Worm (Caenorhabditis elegans): ENCODE results near the gene mec-17.

The mec-17 gene

DNA sequence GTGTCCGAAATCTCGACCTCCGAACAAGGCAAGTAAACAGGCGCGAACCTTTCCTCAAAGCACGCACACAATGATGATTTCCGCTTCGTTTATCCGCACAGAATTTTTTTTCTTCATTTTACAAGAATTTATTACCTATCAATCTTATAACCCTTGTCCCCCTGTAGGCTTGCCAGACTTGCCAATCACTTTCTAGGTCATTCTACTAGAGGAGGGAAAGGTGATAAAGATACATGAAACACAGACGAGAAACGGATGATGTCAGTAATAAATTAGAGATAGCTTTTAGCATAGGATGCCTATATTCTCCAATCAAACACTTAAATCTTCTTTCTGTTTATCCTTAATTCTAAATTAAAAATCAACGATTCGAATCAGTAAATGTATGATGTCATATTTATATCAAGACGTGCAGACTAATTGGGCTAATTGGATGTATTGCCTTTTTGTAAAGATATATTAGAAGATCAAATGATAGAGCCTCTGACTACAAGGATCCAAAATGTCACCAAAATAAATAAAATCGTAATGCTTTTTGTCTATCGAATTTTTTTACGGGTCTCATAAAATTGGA lies 40.4 kb upstream of the mec-17 start:
- TF ChIP-seq gmeb-1 (tag; optimal IDR thresholded peaks at IDR 0.05) (no peak), fos-1 (tag; optimal IDR thresholded peaks at IDR 0.05) (no peak), C34F6.9 (tag; optimal IDR thresholded peaks at IDR 0.05) (no peak), lin-39 (tag; optimal IDR thresholded peaks at IDR 0.05) (no peak), nhr-6 (tag; optimal IDR thresholded peaks at IDR 0.05) (no peak), ama-1 (optimal IDR thresholded peaks at IDR 0.05) (no peak), dmd-4 (tag; optimal IDR thresholded peaks at IDR 0.05) (no peak), nhr-237 (tag; optimal IDR thresholded peaks at IDR 0.05) (no peak), snpc-4 (tag; optimal IDR thresholded peaks at IDR 0.05) (no peak), ZK546.5 (tag; optimal IDR thresholded peaks at IDR 0.05) (no peak), nhr-25 (tag; optimal IDR thresholded peaks at IDR 0.05) (peak; percentile 9), lin-13 (GFP tag; optimal IDR thresholded peaks at IDR 0.05) (no peak), blmp-1 (tag; optimal IDR thresholded peaks at IDR 0.05; ENCODE audit: insufficient read depth) (peak; percentile 23), mdl-1 (tag; optimal IDR thresholded peaks at IDR 0.05) (no peak), lsy-2 (tag; optimal IDR thresholded peaks at IDR 0.05) (no peak), nhr-23 (tag; optimal IDR thresholded peaks at IDR 0.05) (no peak), lin-11 (tag; optimal IDR thresholded peaks at IDR 0.05) (no peak), ztf-4 (tag; optimal IDR thresholded peaks at IDR 0.05) (no peak), F13H6.1 (tag; optimal IDR thresholded peaks at IDR 0.05) (no peak), aly-2 (tag; optimal IDR thresholded peaks at IDR 0.05) (no peak), crh-2 (tag; optimal IDR thresholded peaks at IDR 0.05) (no peak), unc-62 (GFP tag; optimal IDR thresholded peaks at IDR 0.05) (no peak), nhr-10 (tag; optimal IDR thresholded peaks at IDR 0.05) (no peak), ztf-11 (tag; optimal IDR thresholded peaks at IDR 0.05) (no peak), egl-27 (tag; optimal IDR thresholded peaks at IDR 0.05) (no peak), sma-9 (GFP tag; optimal IDR thresholded peaks at IDR 0.05) (peak; percentile 33), sma-9 (tag; optimal IDR thresholded peaks at IDR 0.05) (no peak), ceh-16 (tag; optimal IDR thresholded peaks at IDR 0.05) (no peak), nhr-21 (tag; optimal IDR thresholded peaks at IDR 0.05) (peak; percentile 65), ztf-1 (GFP tag; conservative IDR thresholded peaks at IDR 0.05) (no peak), zag-1 (tag; optimal IDR thresholded peaks at IDR 0.05) (no peak), nhr-11 (tag; optimal IDR thresholded peaks at IDR 0.05) (no peak), skn-1 (tag; optimal IDR thresholded peaks at IDR 0.05) (no peak), Y55F3AM.14 (GFP tag; optimal IDR thresholded peaks at IDR 0.05) (no peak), nhr-129 (tag; optimal IDR thresholded peaks at IDR 0.05) (no peak), elt-1 (tag; optimal IDR thresholded peaks at IDR 0.05) (no peak), mbf-1 (tag; optimal IDR thresholded peaks at IDR 0.05) (no peak), sma-3 (GFP tag; optimal IDR thresholded peaks at IDR 0.05) (peak; percentile 51), peb-1 (tag; optimal IDR thresholded peaks at IDR 0.05) (no peak), mab-5 (tag; optimal IDR thresholded peaks at IDR 0.05) (no peak), ceh-82 (tag; optimal IDR thresholded peaks at IDR 0.05) (no peak)

DNA sequence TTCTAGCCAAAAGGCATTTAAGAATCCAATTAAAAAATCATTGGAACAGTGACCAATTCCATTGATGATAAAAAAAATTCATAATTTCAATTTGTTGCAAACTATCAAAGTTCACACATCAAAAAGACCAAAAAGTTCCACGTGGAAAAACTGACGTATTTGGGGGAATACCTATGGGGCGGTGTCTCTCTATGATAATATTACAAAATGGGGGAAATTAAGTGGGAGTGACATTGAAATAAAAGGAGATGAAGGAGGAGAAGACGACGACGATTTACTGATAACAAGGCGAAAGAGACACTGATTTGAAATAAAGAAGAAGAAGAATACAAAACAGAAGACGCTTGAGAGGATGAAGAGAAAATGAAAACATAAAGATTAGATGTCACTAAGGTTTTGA lies 39.4 kb upstream of the mec-17 start:
- no peak for TF ChIP-seq snpc-4 (tag; optimal IDR thresholded peaks at IDR 0.05)
- TF ChIP-seq nhr-6 (tag; optimal IDR thresholded peaks at IDR 0.05), result no peak
- peak; percentile 56 for TF ChIP-seq fos-1 (tag; optimal IDR thresholded peaks at IDR 0.05)
- TF ChIP-seq nhr-25 (tag; optimal IDR thresholded peaks at IDR 0.05), result peak; percentile 49
- no peak for TF ChIP-seq ceh-82 (tag; optimal IDR thresholded peaks at IDR 0.05)
- no peak for TF ChIP-seq mbf-1 (tag; optimal IDR thresholded peaks at IDR 0.05)
- no peak for TF ChIP-seq skn-1 (tag; optimal IDR thresholded peaks at IDR 0.05)
- peak; percentile 65 for TF ChIP-seq egl-27 (tag; optimal IDR thresholded peaks at IDR 0.05)
- no peak for TF ChIP-seq lin-11 (tag; optimal IDR thresholded peaks at IDR 0.05)
- no peak for TF ChIP-seq ceh-16 (tag; optimal IDR thresholded peaks at IDR 0.05)
- no peak for TF ChIP-seq nhr-12 (tag; optimal IDR thresholded peaks at IDR 0.05)
- no peak for TF ChIP-seq unc-39 (tag; optimal IDR thresholded peaks at IDR 0.05)
- TF ChIP-seq elt-1 (tag; optimal IDR thresholded peaks at IDR 0.05), result no peak
- TF ChIP-seq sma-3 (GFP tag; optimal IDR thresholded peaks at IDR 0.05), result peak; percentile 41
- no peak for TF ChIP-seq ama-1 (optimal IDR thresholded peaks at IDR 0.05)
- no peak for TF ChIP-seq lin-39 (tag; optimal IDR thresholded peaks at IDR 0.05)
- peak; percentile 20 for TF ChIP-seq F13H6.1 (tag; optimal IDR thresholded peaks at IDR 0.05)
- TF ChIP-seq R02D3.7 (tag; optimal IDR thresholded peaks at IDR 0.05), result no peak
- peak; percentile 1 for TF ChIP-seq gmeb-1 (tag; optimal IDR thresholded peaks at IDR 0.05)
- TF ChIP-seq Y55F3AM.14 (GFP tag; optimal IDR thresholded peaks at IDR 0.05), result no peak
- no peak for TF ChIP-seq dmd-4 (tag; optimal IDR thresholded peaks at IDR 0.05)
- no peak for TF ChIP-seq peb-1 (tag; optimal IDR thresholded peaks at IDR 0.05)
- no peak for TF ChIP-seq ZK546.5 (tag; optimal IDR thresholded peaks at IDR 0.05)
- TF ChIP-seq nhr-23 (tag; optimal IDR thresholded peaks at IDR 0.05), result no peak
- no peak for TF ChIP-seq nhr-237 (tag; optimal IDR thresholded peaks at IDR 0.05)
- no peak for TF ChIP-seq elt-3 (tag; optimal IDR thresholded peaks at IDR 0.05)
- no peak for TF ChIP-seq nhr-11 (tag; optimal IDR thresholded peaks at IDR 0.05)
- peak; percentile 24 for TF ChIP-seq nhr-21 (tag; optimal IDR thresholded peaks at IDR 0.05)
- TF ChIP-seq C34F6.9 (tag; optimal IDR thresholded peaks at IDR 0.05), result no peak
- TF ChIP-seq aly-2 (tag; optimal IDR thresholded peaks at IDR 0.05), result no peak
- TF ChIP-seq zag-1 (tag; optimal IDR thresholded peaks at IDR 0.05), result no peak
- no peak for TF ChIP-seq blmp-1 (tag; optimal IDR thresholded peaks at IDR 0.05; ENCODE audit: insufficient read depth)
- TF ChIP-seq lsy-2 (tag; optimal IDR thresholded peaks at IDR 0.05), result no peak
- no peak for TF ChIP-seq sem-4 (tag; optimal IDR thresholded peaks at IDR 0.05)
- no peak for TF ChIP-seq nhr-10 (tag; optimal IDR thresholded peaks at IDR 0.05)
- TF ChIP-seq mdl-1 (tag; optimal IDR thresholded peaks at IDR 0.05), result peak in 1 of 2 experiments; percentile 40
- no peak for TF ChIP-seq alr-1 (tag; optimal IDR thresholded peaks at IDR 0.05)
- TF ChIP-seq lin-13 (GFP tag; optimal IDR thresholded peaks at IDR 0.05), result no peak
- no peak for TF ChIP-seq unc-62 (GFP tag; optimal IDR thresholded peaks at IDR 0.05)
- TF ChIP-seq sma-9 (GFP tag; optimal IDR thresholded peaks at IDR 0.05), result peak; percentile 89
- TF ChIP-seq sma-9 (tag; optimal IDR thresholded peaks at IDR 0.05), result no peak
- no peak for TF ChIP-seq nhr-77 (tag; optimal IDR thresholded peaks at IDR 0.05)
